Worm (Caenorhabditis elegans): ENCODE measurements around the gene col-157.

ce11 chrV:11474399-11474798 is 9.4 kb upstream of the col-157 start, which contains the start of gene nas-22:
- no peak for TF ChIP-seq bed-3 (GFP tag; optimal IDR thresholded peaks at IDR 0.05)
- TF ChIP-seq lin-13 (tag; optimal IDR thresholded peaks at IDR 0.05), result no peak
- no peak for TF ChIP-seq elt-1 (tag; optimal IDR thresholded peaks at IDR 0.05; ENCODE audit: borderline replicate concordance, insufficient read depth)
- no peak for TF ChIP-seq mep-1 (tag; optimal IDR thresholded peaks at IDR 0.05)
